Fruit fly (Drosophila melanogaster) whole organism, pupa: ENCODE measurements around the gene gdrd.

Source experiments
- CG10348 ChIP-seq: fragments of 200-800 bp; sonication (Bioruptor generic); IDR thresholded peaks from 2 replicates; pipeline ENCODE4 v1.3.6; 2022; ENCODE audit warnings: missing biosample characterization, missing genetic modification characterization
- CG12605 ChIP-seq: fragments of 200-800 bp; sonication (Bioruptor generic); IDR thresholded peaks from 2 replicates; pipeline ENCODE4 v1.3.6; 2022; ENCODE audit warnings: missing biosample characterization, missing genetic modification characterization
- CG13204 ChIP-seq: fragments of 200-800 bp; sonication (Bioruptor generic); optimal IDR thresholded peaks from 2 replicates; lab custom pipeline; 2018; ENCODE audit warnings: missing biosample characterization, mild to moderate bottlenecking, missing genetic modification characterization, moderate library complexity
- CG14655 ChIP-seq: fragments of 200-800 bp; sonication (Bioruptor generic); optimal IDR thresholded peaks from 3 replicates; lab custom pipeline; 2017; ENCODE audit warnings: mild to moderate bottlenecking, missing biosample characterization, missing genetic modification reagents, missing genetic modification characterization
- CG15710 ChIP-seq: fragments of 200-800 bp; sonication (Bioruptor generic); optimal IDR thresholded peaks from 2 replicates; lab custom pipeline; 2018; ENCODE audit warnings: missing biosample characterization, mild to moderate bottlenecking, missing genetic modification characterization, moderate library complexity
- CG17806 ChIP-seq: fragments of 200-800 bp; sonication (Bioruptor generic); optimal IDR thresholded peaks from 2 replicates; lab custom pipeline; 2018; ENCODE audit warnings: missing biosample characterization, mild to moderate bottlenecking, missing genetic modification characterization, moderate library complexity
- CG32121 ChIP-seq: fragments of 200-800 bp; sonication (Bioruptor generic); IDR thresholded peaks from 2 replicates; pipeline ENCODE4 v1.3.6; 2022; ENCODE audit warnings: missing biosample characterization, missing genetic modification characterization
- CG34367 ChIP-seq: fragments of 200-800 bp; sonication (Bioruptor generic); optimal IDR thresholded peaks from 2 replicates; lab custom pipeline; 2018; ENCODE audit warnings: missing biosample characterization, mild to moderate bottlenecking, missing genetic modification characterization
- CG4496 ChIP-seq: fragments of 200-800 bp; sonication (Bioruptor generic); IDR thresholded peaks from 3 replicates; pipeline ENCODE4 v1.3.6; 2022; ENCODE audit warnings: missing biosample characterization, missing genetic modification characterization
- CG8159 ChIP-seq: fragments of 200-800 bp; sonication (Bioruptor generic); optimal IDR thresholded peaks from 3 replicates; lab custom pipeline; 2018; ENCODE audit warnings: missing biosample characterization, mild to moderate bottlenecking, missing genetic modification characterization, moderate library complexity
- CG8301 ChIP-seq: fragments of 200-800 bp; sonication (Bioruptor generic); optimal IDR thresholded peaks from 2 replicates; lab custom pipeline; 2018; ENCODE audit warnings: missing biosample characterization, mild to moderate bottlenecking, missing genetic modification characterization
- CG9948 ChIP-seq: fragments of 200-800 bp; sonication (Bioruptor generic); optimal IDR thresholded peaks from 2 replicates; lab custom pipeline; 2018; ENCODE audit warnings: missing biosample characterization, mild to moderate bottlenecking, missing genetic modification characterization, moderate library complexity
- D1 ChIP-seq: fragments of 200-800 bp; sonication (Bioruptor generic); optimal IDR thresholded peaks from 2 replicates; lab custom pipeline; 2018; ENCODE audit warnings: missing biosample characterization, mild to moderate bottlenecking, missing genetic modification characterization, moderate library complexity
- EcR ChIP-seq: fragments of 200-800 bp; sonication (Bioruptor generic); optimal IDR thresholded peaks from 3 replicates; lab custom pipeline; 2019; ENCODE audit warnings: missing biosample characterization, missing genetic modification characterization, mild to moderate bottlenecking, moderate library complexity, missing genetic modification reagents
- Ets98B ChIP-seq: fragments of 200-800 bp; sonication (Bioruptor generic); IDR thresholded peaks from 2 replicates; pipeline ENCODE4 v1.3.6; 2022; ENCODE audit warnings: missing biosample characterization, missing genetic modification characterization
- Pif1A ChIP-seq: fragments of 200-800 bp; sonication (Bioruptor generic); optimal IDR thresholded peaks from 3 replicates; lab custom pipeline; 2016; ENCODE audit warnings: missing biosample characterization, missing genetic modification characterization
- Pif1B ChIP-seq: fragments of 200-800 bp; sonication (Bioruptor generic); optimal IDR thresholded peaks from 3 replicates; lab custom pipeline; 2016; ENCODE audit warnings: missing biosample characterization, missing genetic modification characterization
- Snoo ChIP-seq: fragments of 200-800 bp; sonication (Bioruptor generic); optimal IDR thresholded peaks from 3 replicates; lab custom pipeline; 2017; ENCODE audit warnings: missing biosample characterization, mild to moderate bottlenecking, missing genetic modification characterization, inconsistent platforms
- fd96Ca ChIP-seq: fragments of 200-800 bp; sonication (Bioruptor generic); IDR thresholded peaks from 3 replicates; pipeline ENCODE4 v1.3.6; 2022; ENCODE audit warnings: missing biosample characterization, missing genetic modification characterization
- gl ChIP-seq: fragments of 200-800 bp; sonication (Bioruptor generic); optimal IDR thresholded peaks from 2 replicates; lab custom pipeline; 2018; ENCODE audit warnings: missing biosample characterization, mild to moderate bottlenecking, missing genetic modification characterization
- rn ChIP-seq: fragments of 200-800 bp; sonication (Bioruptor generic); IDR thresholded peaks from 2 replicates; pipeline ENCODE4 v1.3.6; 2022; ENCODE audit warnings: missing biosample characterization, missing genetic modification characterization

gdrd gene

dm6 chr3L:14691047-14691446 lies at the start of gene gdrd:
Gene gdrd (plus strand): TSS chr3L:14691347.
- TF ChIP-seq EcR (GFP tag; lab: Kevin White, UChicago) (no peak), CG12605 (no peak), CG17806 (tag; lab: Kevin White, UChicago) (no peak), CG34367 (no peak), CG4496 (GFP tag; lab: Robert Waterston, UW) (no peak), Snoo (no peak), Ets98B (GFP tag; lab: Robert Waterston, UW) (no peak), rn (no peak), CG8301 (tag; lab: Kevin White, UChicago) (no peak), CG15710 (tag; lab: Kevin White, UChicago) (no peak), CG10348 (no peak), CG8159 (tag; lab: Kevin White, UChicago) (no peak), CG14655 (GFP tag; lab: Kevin White, UChicago) (no peak), Pif1A (GFP tag; lab: Kevin White, UChicago) (no peak), fd96Ca (no peak), CG32121 (GFP tag; lab: Robert Waterston, UW) (no peak), CG13204 (no peak), CG9948 (tag; lab: Kevin White, UChicago) (no peak), D1 (tag; lab: Kevin White, UChicago) (no peak), gl (tag; lab: Kevin White, UChicago) (no peak)

dm6 chr3L:14641969-14642485 lies 49.1 kb upstream of the gdrd start:
- peak; percentile 59 for TF ChIP-seq EcR (GFP tag; lab: Kevin White, UChicago)
- TF ChIP-seq CG4496 (GFP tag; lab: Robert Waterston, UW) = no peak

DNA sequence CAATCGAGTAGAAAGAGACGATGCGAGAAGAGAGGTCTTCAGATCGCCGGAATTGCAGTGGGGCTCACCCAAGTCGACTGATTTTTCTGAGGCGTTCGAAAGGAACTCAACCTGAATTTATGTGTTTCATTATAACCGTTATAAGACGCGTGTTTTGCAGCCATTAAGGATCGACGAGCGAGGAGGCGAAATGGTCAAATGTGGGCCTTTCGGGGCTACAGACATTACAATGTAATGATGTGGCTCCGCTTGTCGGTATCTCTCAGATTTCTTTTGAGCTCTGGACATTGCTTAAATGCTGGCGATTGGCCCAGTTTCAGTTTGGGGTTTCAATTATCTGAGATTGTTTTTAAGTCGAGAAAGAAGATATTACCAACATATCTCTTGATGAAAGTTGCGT lies 48.3 kb upstream of the gdrd start:
- TF ChIP-seq Pif1A (GFP tag; lab: Kevin White, UChicago) = no peak

dm6 chr3L:14643692-14644091 lies 47.5 kb upstream of the gdrd start:
- TF ChIP-seq rn (no peak), CG14655 (GFP tag; lab: Kevin White, UChicago) (no peak), CG9948 (tag; lab: Kevin White, UChicago) (no peak), CG12605 (no peak), CG8301 (tag; lab: Kevin White, UChicago) (no peak), gl (tag; lab: Kevin White, UChicago) (no peak), Snoo (no peak), CG17806 (tag; lab: Kevin White, UChicago) (no peak), CG8159 (tag; lab: Kevin White, UChicago) (no peak), CG32121 (GFP tag; lab: Robert Waterston, UW) (no peak), CG10348 (no peak), fd96Ca (no peak), Pif1B (GFP tag; lab: Kevin White, UChicago) (no peak), CG13204 (no peak), Pif1A (GFP tag; lab: Kevin White, UChicago) (no peak), CG15710 (tag; lab: Kevin White, UChicago) (no peak), EcR (GFP tag; lab: Kevin White, UChicago) (no peak), Ets98B (GFP tag; lab: Robert Waterston, UW) (no peak)

DNA sequence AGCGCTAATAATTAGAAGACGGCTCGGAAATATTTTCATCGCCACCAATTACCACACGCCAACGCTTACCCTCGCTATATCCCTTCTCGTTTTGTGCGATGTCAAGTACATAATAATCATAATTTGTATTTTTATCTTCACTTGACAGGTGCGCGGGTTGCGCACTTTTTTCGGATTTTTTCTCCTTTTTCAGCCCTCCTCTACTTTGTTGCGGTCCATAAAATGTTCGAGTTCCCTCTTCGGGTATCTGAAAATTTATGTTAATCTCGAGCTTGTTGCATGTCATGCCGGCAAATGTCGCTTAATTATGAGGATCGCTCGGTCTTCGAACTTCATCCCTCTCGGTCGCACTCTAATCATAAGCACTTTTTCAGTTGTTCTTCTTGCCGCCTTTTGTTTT lies 46.0 kb upstream of the gdrd start:
- TF ChIP-seq gl (tag; lab: Kevin White, UChicago) = no peak
- TF ChIP-seq, all 21 proteins: peak for 0

- no peak for TF ChIP-seq Pif1A (GFP tag; lab: Kevin White, UChicago)
- peak; percentile 35 for TF ChIP-seq EcR (GFP tag; lab: Kevin White, UChicago)
- no peak for TF ChIP-seq CG8159 (tag; lab: Kevin White, UChicago)
These were observed 45.2 kb upstream of the gdrd start for dm6 chr3L:14645934-14646333.

DNA sequence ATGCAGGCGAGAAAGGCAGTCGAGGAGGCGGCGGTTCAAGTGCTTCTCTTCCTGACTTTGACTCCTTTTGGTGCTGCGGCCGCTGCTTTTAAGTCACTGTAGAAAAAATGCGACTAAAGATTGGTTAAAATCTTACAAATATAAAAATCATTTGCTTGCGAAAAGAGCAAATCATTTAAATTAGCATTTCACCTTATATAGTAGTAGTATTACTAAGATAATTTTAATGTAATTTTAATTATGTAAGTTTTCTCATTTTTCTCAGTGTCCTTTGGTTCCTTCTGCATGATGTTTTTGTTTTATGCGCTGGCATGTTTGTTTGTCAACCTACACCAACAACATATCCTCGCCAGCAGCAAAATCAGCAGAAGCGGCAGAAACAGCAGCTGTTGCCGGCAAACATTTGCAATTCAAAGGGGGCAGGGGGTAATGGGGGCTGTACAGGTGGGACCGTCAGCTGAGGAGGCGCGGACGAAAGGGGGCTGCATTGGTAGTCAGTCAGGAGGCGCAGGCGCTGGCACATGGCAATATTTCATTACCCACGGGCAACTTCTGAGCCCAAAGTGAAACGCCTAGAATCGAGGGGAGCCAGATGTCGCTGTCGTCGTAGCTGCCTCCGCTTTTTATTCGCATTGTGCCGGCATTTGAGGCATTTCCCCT lies 43.8 kb upstream of the gdrd start:
- TF ChIP-seq CG15710 (tag; lab: Kevin White, UChicago) (peak; percentile 82), CG8159 (tag; lab: Kevin White, UChicago) (peak; percentile 86), CG34367 (peak; percentile 66), CG10348 (no peak), CG12605 (peak; percentile 77), D1 (tag; lab: Kevin White, UChicago) (peak; percentile 58), CG32121 (GFP tag; lab: Robert Waterston, UW) (no peak), Ets98B (GFP tag; lab: Robert Waterston, UW) (peak; percentile 57), EcR (GFP tag; lab: Kevin White, UChicago) (peak; percentile 9), fd96Ca (peak; percentile 32; the same call in 1 of the 3 replicates), Snoo (peak; percentile 58), Pif1B (GFP tag; lab: Kevin White, UChicago) (peak; percentile 68), Pif1A (GFP tag; lab: Kevin White, UChicago) (peak; percentile 69), CG9948 (tag; lab: Kevin White, UChicago) (peak; percentile 87), CG8301 (tag; lab: Kevin White, UChicago) (peak; percentile 72), CG4496 (GFP tag; lab: Robert Waterston, UW) (peak; percentile 82; the same call in 2 of the 3 replicates), CG14655 (GFP tag; lab: Kevin White, UChicago) (peak; percentile 81), CG13204 (peak; percentile 62), gl (tag; lab: Kevin White, UChicago) (peak; percentile 39), rn (no peak), CG17806 (tag; lab: Kevin White, UChicago) (peak; percentile 85)
